Fruit fly (Drosophila melanogaster): ENCODE results near the gene twy.

Gene twy

DNA sequence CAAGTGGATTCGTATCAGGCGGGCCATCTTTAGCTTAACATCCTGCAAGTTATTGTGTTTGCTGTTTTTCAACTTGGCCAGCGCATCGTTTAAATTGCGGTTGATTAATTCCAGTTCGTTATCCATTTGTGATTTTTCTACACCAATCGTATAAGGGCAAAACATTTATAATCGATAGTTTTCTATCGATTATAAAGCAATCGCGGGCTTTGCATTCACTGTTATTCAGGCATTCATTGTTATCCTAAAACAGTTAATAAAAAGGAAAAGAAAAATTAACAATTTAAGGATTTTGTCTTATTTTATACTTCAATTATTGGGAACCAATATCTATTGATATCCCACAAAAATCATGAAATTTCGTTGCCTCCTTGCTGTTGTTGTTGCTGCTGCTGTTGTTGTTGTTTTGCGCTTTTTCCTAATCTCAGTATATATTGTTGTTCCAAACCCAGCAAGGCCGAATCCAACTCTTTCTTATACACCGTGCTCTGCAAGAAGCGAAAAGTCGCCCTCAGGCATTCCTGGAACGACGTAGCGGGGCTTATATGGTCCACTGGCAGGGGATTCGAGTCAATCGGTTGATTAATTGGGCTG, 32.6 kb upstream of the twy start, which contains the start of gene CG32095 (continued):
- peak; percentile 48; the same call in 1 of the 2 replicates for TF ChIP-seq tna (GFP tag; IDR thresholded peaks at IDR 0.05; ENCODE audit: partially characterized antibody)
- TF ChIP-seq sens-2 (GFP tag; IDR thresholded peaks at IDR 0.05) = no peak
- TF ChIP-seq Hey (tag; optimal IDR thresholded peaks at IDR 0.05) = no peak
- no peak for TF ChIP-seq sug (tag; optimal IDR thresholded peaks at IDR 0.05)
- no peak for TF ChIP-seq CG16779 (GFP tag; IDR thresholded peaks at IDR 0.05)
- TF ChIP-seq CG14860 (GFP tag; IDR thresholded peaks at IDR 0.05; ENCODE audit: partially characterized antibody) = peak; percentile 70; the same call in 2 of the 3 replicates
- peak; percentile 90 for TF ChIP-seq sna (GFP tag; IDR thresholded peaks at IDR 0.05; ENCODE audit: partially characterized antibody)
- TF ChIP-seq Dref (GFP tag; IDR thresholded peaks at IDR 0.05) = peak; percentile 74
- peak; percentile 46 for TF ChIP-seq gfzf (GFP tag; optimal IDR thresholded peaks at IDR 0.05)
- TF ChIP-seq Lpt (GFP tag; optimal IDR thresholded peaks at IDR 0.05) = no peak
- TF ChIP-seq CG30431 (GFP tag; optimal IDR thresholded peaks at IDR 0.05) = no peak

DNA sequence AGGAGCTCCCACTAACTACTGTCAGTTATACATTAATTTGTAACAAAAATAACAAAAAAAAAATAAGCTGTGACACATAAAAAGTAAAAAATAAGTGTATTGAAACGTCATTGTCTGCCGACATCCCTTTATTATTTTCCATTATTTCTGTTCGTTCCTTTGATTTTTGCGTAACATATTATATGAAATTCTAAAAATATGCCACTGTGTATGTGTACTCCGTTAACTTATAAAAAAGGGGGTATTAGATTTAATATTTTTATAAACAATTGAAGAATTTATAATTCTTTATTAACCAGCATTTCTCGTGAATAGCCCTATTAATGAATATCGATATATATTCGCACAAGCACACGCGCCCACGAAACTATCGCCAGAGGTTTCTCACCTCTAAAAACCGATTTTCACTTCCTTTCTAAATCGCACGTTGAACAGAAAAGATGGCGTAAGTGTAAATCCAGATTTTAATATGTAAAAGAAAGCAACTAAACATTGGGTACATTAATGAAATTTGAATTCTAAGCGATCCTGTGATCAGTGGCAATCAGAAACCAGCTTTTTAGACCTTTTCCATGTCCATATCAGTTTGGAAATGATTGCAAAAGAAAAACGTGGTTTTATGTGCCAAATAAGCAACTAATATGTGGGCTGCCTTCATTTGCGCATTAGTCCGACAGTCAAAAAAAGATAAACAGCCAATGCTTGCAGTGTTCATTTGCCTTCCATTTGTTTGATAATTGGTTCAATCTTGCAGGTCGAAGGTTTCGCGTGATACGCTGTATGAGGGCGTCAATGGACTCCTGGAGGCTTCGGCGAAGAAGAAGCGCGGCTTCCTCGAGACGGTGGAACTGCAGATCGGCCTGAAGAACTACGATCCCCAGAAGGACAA, 29.6 kb upstream of the twy start, which contains the start of gene RpL10Ab:
Gene RpL10Ab, plus strand, starts transcription at position 406 of the 889 bp plus-strand sequence.
- TF ChIP-seq CG9797 (GFP tag; optimal IDR thresholded peaks at IDR 0.05) = no peak
- peak; percentile 61 for TF ChIP-seq CG11085 (GFP tag; IDR thresholded peaks at IDR 0.05)
- peak; percentile 2 for TF ChIP-seq CG11398 (GFP tag; optimal IDR thresholded peaks at IDR 0.05)
- peak; percentile 47 for TF ChIP-seq pzg (GFP tag; optimal IDR thresholded peaks at IDR 0.05)
- peak; percentile 67 for TF ChIP-seq CG34376 (GFP tag; optimal IDR thresholded peaks at IDR 0.05)
- peak; percentile 68 for TF ChIP-seq Hmr (GFP tag; optimal IDR thresholded peaks at IDR 0.05)
- TF ChIP-seq Xbp1 (GFP tag; optimal IDR thresholded peaks at IDR 0.05) = peak; percentile 57
- TF ChIP-seq CG14441 (GFP tag; IDR thresholded peaks at IDR 0.05) = peak; percentile 59
- peak; percentile 0 for TF ChIP-seq Nf-YB (GFP tag; optimal IDR thresholded peaks at IDR 0.05)
- peak; percentile 68 for TF ChIP-seq zfh2 (GFP tag; optimal IDR thresholded peaks at IDR 0.05)
- peak; percentile 66; the same call in 1 of the 4 replicates for TF ChIP-seq chinmo (GFP tag; IDR thresholded peaks at IDR 0.05; ENCODE audit: partially characterized antibody)
- TF ChIP-seq CG17359 (tag; optimal IDR thresholded peaks at IDR 0.05) = peak; percentile 31
- peak; percentile 88 for TF ChIP-seq phol (tag; optimal IDR thresholded peaks at IDR 0.05)
- TF ChIP-seq CG12391 (tag; optimal IDR thresholded peaks at IDR 0.05) = peak; percentile 45
- TF ChIP-seq esg (GFP tag; conservative IDR thresholded peaks at IDR 0.05) = peak; percentile 62
- peak; percentile 46 for TF ChIP-seq CG4854 (GFP tag; optimal IDR thresholded peaks at IDR 0.05)
- no peak for TF ChIP-seq ATbp (GFP tag; optimal IDR thresholded peaks at IDR 0.05)
- no peak for TF ChIP-seq cwo (GFP tag; optimal IDR thresholded peaks at IDR 0.05)
- TF ChIP-seq sens-2 (GFP tag; IDR thresholded peaks at IDR 0.05) = peak; percentile 51; the same call in 1 of the 2 replicates
- TF ChIP-seq Atf3 (GFP tag; optimal IDR thresholded peaks at IDR 0.05) = peak; percentile 14
- 0 out of 2 replicates have a peak, but pooled peaks have one; percentile 37 for TF ChIP-seq E2f2 (GFP tag; IDR thresholded peaks at IDR 0.05)
- no peak for TF ChIP-seq Lhr (GFP tag; optimal IDR thresholded peaks at IDR 0.05)
- peak; percentile 34 for TF ChIP-seq org-1 (GFP tag; optimal IDR thresholded peaks at IDR 0.05)
- TF ChIP-seq B-H2 (GFP tag; optimal IDR thresholded peaks at IDR 0.05) = peak; percentile 84
- peak; percentile 3 for TF ChIP-seq ewg (GFP tag; optimal IDR thresholded peaks at IDR 0.05)
- peak; percentile 53 for TF ChIP-seq CG34224 (GFP tag; IDR thresholded peaks at IDR 0.05; ENCODE audit: partially characterized antibody)
- peak; percentile 89 for TF ChIP-seq CG11456 (GFP tag; IDR thresholded peaks at IDR 0.05)
- no peak for TF ChIP-seq vfl (GFP tag; optimal IDR thresholded peaks at IDR 0.05)
- no peak for TF ChIP-seq eve (GFP tag; optimal IDR thresholded peaks at IDR 0.05)
- no peak for TF ChIP-seq CG7786 (GFP tag; optimal IDR thresholded peaks at IDR 0.05)
- TF ChIP-seq lab (GFP tag; optimal IDR thresholded peaks at IDR 0.05) = peak; percentile 82
- peak in 1 of 3 experiments; percentile 70 for TF ChIP-seq lola (GFP tag; optimal IDR thresholded peaks at IDR 0.05)
- TF ChIP-seq kah (GFP tag; optimal IDR thresholded peaks at IDR 0.05) = peak; percentile 13
- peak; percentile 54 for TF ChIP-seq CG10543 (GFP tag; optimal IDR thresholded peaks at IDR 0.05)
- peak; percentile 16 for TF ChIP-seq CG8089 (GFP tag; optimal IDR thresholded peaks at IDR 0.05)
